Fruit fly (Drosophila melanogaster) whole organism, embryonic: Measurements from ENCODE around the gene Paf-AHalpha.

ENCODE experiments used
- Bgb ChIP-seq: fragments of 200-800 bp; sonication (Bioruptor generic); IDR thresholded peaks from 2 replicates; pipeline ENCODE4 v1.3.6; 2022; ENCODE audit warnings: missing biosample characterization, missing genetic modification characterization; ENCODE audit not compliant: partially characterized antibody
- CG10147 ChIP-seq: fragments of 200-800 bp; sonication (Bioruptor generic); optimal IDR thresholded peaks from 2 replicates; lab custom pipeline; 2019; ENCODE audit warnings: missing biosample characterization, mild to moderate bottlenecking, missing genetic modification characterization, moderate library complexity
- CG10267 ChIP-seq: fragments of 200-800 bp; sonication (Bioruptor generic); optimal IDR thresholded peaks from 2 replicates; lab custom pipeline; 2018; ENCODE audit warnings: missing biosample characterization, mild to moderate bottlenecking, missing genetic modification characterization, moderate library complexity
- CG11247 ChIP-seq: fragments of 200-800 bp; sonication (Bioruptor generic); IDR thresholded peaks from 2 replicates; pipeline ENCODE4 v1.3.6; 2022; ENCODE audit warnings: missing biosample characterization, missing genetic modification characterization
- CG11695 ChIP-seq: fragments of 200-800 bp; sonication (Bioruptor generic); IDR thresholded peaks from 3 replicates; pipeline ENCODE4 v1.3.6; 2022; ENCODE audit warnings: missing biosample characterization, missing genetic modification characterization
- CG14441 ChIP-seq: fragments of 200-800 bp; sonication (Bioruptor generic); IDR thresholded peaks from 2 replicates; pipeline ENCODE4 v1.3.6; 2022; ENCODE audit warnings: missing biosample characterization, missing genetic modification characterization
- CG15479 ChIP-seq: fragments of 200-800 bp; sonication (Bioruptor generic); optimal IDR thresholded peaks from 3 replicates; lab custom pipeline; 2019; ENCODE audit warnings: missing biosample characterization, mild to moderate bottlenecking, missing genetic modification characterization, moderate library complexity
- CG15601 ChIP-seq: fragments of 200-800 bp; sonication (Bioruptor generic); optimal IDR thresholded peaks from 3 replicates; lab custom pipeline; 2019; ENCODE audit warnings: missing biosample characterization, mild to moderate bottlenecking, missing genetic modification characterization, moderate library complexity
- CG17612 ChIP-seq: fragments of 200-800 bp; sonication (Bioruptor generic); IDR thresholded peaks from 2 replicates; pipeline ENCODE4 v1.3.6; 2022; ENCODE audit warnings: missing biosample characterization, missing genetic modification characterization
- CG17829 ChIP-seq: fragments of 200-800 bp; optimal IDR thresholded peaks from 2 replicates; lab custom pipeline; 2019; ENCODE audit warnings: missing biosample characterization, mild to moderate bottlenecking, missing genetic modification characterization, moderate library complexity
- CG18599 ChIP-seq: fragments of 200-800 bp; sonication (Bioruptor generic); optimal IDR thresholded peaks from 3 replicates; lab custom pipeline; 2017; ENCODE audit warnings: missing biosample characterization, missing genetic modification characterization, mild to moderate bottlenecking, moderate library complexity, missing genetic modification reagents
- CG18619 ChIP-seq: fragments of 200-800 bp; sonication (Bioruptor generic); optimal IDR thresholded peaks from 3 replicates; lab custom pipeline; 2017; ENCODE audit warnings: missing biosample characterization, mild to moderate bottlenecking, missing genetic modification characterization
- CG2120 ChIP-seq: fragments of 200-800 bp; sonication (Bioruptor generic); optimal IDR thresholded peaks from 3 replicates; lab custom pipeline; 2016; ENCODE audit warnings: missing biosample characterization, missing genetic modification characterization
- CG30020 ChIP-seq: fragments of 200-800 bp; optimal IDR thresholded peaks from 2 replicates; lab custom pipeline; 2019; ENCODE audit warnings: missing biosample characterization, mild to moderate bottlenecking, missing genetic modification characterization, moderate library complexity
- CG4617 ChIP-seq: fragments of 200-800 bp; sonication (Bioruptor generic); optimal IDR thresholded peaks from 3 replicates; lab custom pipeline; 2016; ENCODE audit warnings: missing biosample characterization, missing genetic modification characterization, borderline replicate concordance
- CG4820 ChIP-seq: fragments of 200-800 bp; sonication (Bioruptor generic); optimal IDR thresholded peaks from 3 replicates; lab custom pipeline; 2016; ENCODE audit warnings: missing biosample characterization, missing genetic modification characterization
- CG6813 ChIP-seq: fragments of 200-800 bp; sonication (Bioruptor generic); optimal IDR thresholded peaks from 2 replicates; lab custom pipeline; 2017; ENCODE audit warnings: missing biosample characterization, missing genetic modification characterization, mild to moderate bottlenecking, moderate library complexity, missing genetic modification reagents
- CG8388 ChIP-seq: fragments of 200-800 bp; sonication (Bioruptor generic); optimal IDR thresholded peaks from 2 replicates; lab custom pipeline; 2019; ENCODE audit warnings: missing biosample characterization, mild to moderate bottlenecking, missing genetic modification characterization, moderate library complexity
- CG8478 ChIP-seq: fragments of >200 bp; optimal IDR thresholded peaks from 2 replicates; lab custom pipeline; 2018
- Dip2 ChIP-seq: fragments of 200-800 bp; sonication (Bioruptor generic); IDR thresholded peaks from 2 replicates; pipeline ENCODE4 v1.3.6; 2022; ENCODE audit warnings: missing biosample characterization, missing genetic modification characterization
- Gug ChIP-seq: fragments of 200-800 bp; sonication (Bioruptor generic); IDR thresholded peaks from 4 replicates; pipeline ENCODE4 v1.3.6; 2022; ENCODE audit warnings: missing biosample characterization, missing genetic modification characterization
- H15 ChIP-seq: fragments of 200-800 bp; sonication (Bioruptor generic); IDR thresholded peaks from 3 replicates; pipeline ENCODE4 v1.3.6; 2022; ENCODE audit warnings: missing biosample characterization, missing genetic modification characterization
- Hsf ChIP-seq: fragments of 200-800 bp; sonication (Bioruptor generic); optimal IDR thresholded peaks from 3 replicates; lab custom pipeline; 2016; ENCODE audit warnings: missing biosample characterization, missing genetic modification characterization
- Kr ChIP-seq: fragments of 200-800 bp; sonication (Bioruptor generic); optimal IDR thresholded peaks from 2 replicates; lab custom pipeline; 2017; ENCODE audit warnings: missing biosample characterization, mild to moderate bottlenecking, missing genetic modification characterization
- MTF-1 ChIP-seq: fragments of 200-800 bp; sonication (Bioruptor generic); optimal IDR thresholded peaks from 2 replicates; lab custom pipeline; 2018; ENCODE audit warnings: missing biosample characterization, mild to moderate bottlenecking, missing genetic modification characterization, borderline replicate concordance
- Nf-YB ChIP-seq: fragments of 200-800 bp; sonication (Bioruptor generic); optimal IDR thresholded peaks from 3 replicates; lab custom pipeline; 2019; ENCODE audit warnings: missing biosample characterization, mild to moderate bottlenecking, missing genetic modification characterization, moderate library complexity
- NfI ChIP-seq: fragments of 200-800 bp; sonication (Bioruptor generic); optimal IDR thresholded peaks from 3 replicates; lab custom pipeline; 2018; ENCODE audit warnings: missing biosample characterization, mild to moderate bottlenecking, missing genetic modification characterization, moderate library complexity
- Scr ChIP-seq: fragments of 200-800 bp; sonication (Bioruptor generic); IDR thresholded peaks from 2 replicates; pipeline ENCODE4 v1.3.6; 2022; ENCODE audit warnings: missing biosample characterization, missing genetic modification characterization; ENCODE audit not compliant: partially characterized antibody
- Six4 ChIP-seq: fragments of 200-800 bp; sonication (Bioruptor generic); optimal IDR thresholded peaks from 2 replicates; lab custom pipeline; 2016; ENCODE audit warnings: missing biosample characterization, missing genetic modification characterization
- Sox100B ChIP-seq: fragments of 200-800 bp; sonication (Bioruptor generic); optimal IDR thresholded peaks from 3 replicates; lab custom pipeline; 2018; ENCODE audit warnings: missing biosample characterization, mild to moderate bottlenecking, missing genetic modification characterization
- ato ChIP-seq: fragments of 200-800 bp; sonication (Bioruptor generic); IDR thresholded peaks from 2 replicates; pipeline ENCODE4 v1.3.6; 2022; ENCODE audit warnings: missing biosample characterization, missing genetic modification characterization; ENCODE audit not compliant: partially characterized antibody
- bab2 ChIP-seq: fragments of 200-800 bp; sonication (Bioruptor generic); optimal IDR thresholded peaks from 2 replicates; lab custom pipeline; 2016; ENCODE audit warnings: missing biosample characterization, missing genetic modification characterization
- bowl ChIP-seq: fragments of 200-800 bp; sonication (Bioruptor generic); IDR thresholded peaks from 2 replicates; pipeline ENCODE4 v1.3.6; 2022; ENCODE audit warnings: missing biosample characterization, missing genetic modification characterization
- caup ChIP-seq: fragments of 200-800 bp; sonication (Bioruptor generic); optimal IDR thresholded peaks from 3 replicates; lab custom pipeline; 2017; ENCODE audit warnings: missing biosample characterization, mild to moderate bottlenecking, missing genetic modification characterization, moderate library complexity; ENCODE audit not compliant: severe bottlenecking
- her ChIP-seq: fragments of 200-800 bp; sonication (Bioruptor generic); optimal IDR thresholded peaks from 2 replicates; lab custom pipeline; 2016; ENCODE audit warnings: missing biosample characterization, missing genetic modification characterization
- knrl ChIP-seq: fragments of 200-800 bp; sonication (Bioruptor generic); IDR thresholded peaks from 3 replicates; pipeline ENCODE4 v1.3.6; 2022; ENCODE audit warnings: missing biosample characterization, missing genetic modification characterization; ENCODE audit not compliant: partially characterized antibody
- lilli ChIP-seq: fragments of 200-800 bp; sonication (Bioruptor generic); optimal IDR thresholded peaks from 3 replicates; lab custom pipeline; 2016; ENCODE audit warnings: missing biosample characterization, missing genetic modification characterization
- lov ChIP-seq, 2 experiments: fragments of 200-800 bp in 1 of 2; fragments of >200 bp in 1 of 2; sonication (Bioruptor generic) in 1 of 2; IDR thresholded peaks in 1 of 2; optimal IDR thresholded peaks in 1 of 2; 2 replicates in 1 of 2; 3 replicates in 1 of 2; pipeline versions ENCODE4 v1.3.6 to Lab custom; 2017 to 2022; ENCODE audit warnings: missing biosample characterization in 1 of 2, missing genetic modification characterization in 1 of 2
- pan ChIP-seq, 4 experiments: fragments of >200 bp in 3 of 4; fragments of 200-800 bp in 1 of 4; sonication (Bioruptor generic) in 1 of 4; optimal IDR thresholded peaks in 3 of 4; IDR thresholded peaks in 1 of 4; 2 replicates each; pipeline versions ENCODE4 v1.3.6 to Lab custom; 2017 to 2022; ENCODE audit warnings: missing biosample characterization in 2 of 4, missing genetic modification characterization in 2 of 4, mixed read lengths in 1 of 4
- pzg ChIP-seq: fragments of 200-800 bp; sonication (Bioruptor generic); optimal IDR thresholded peaks from 3 replicates; lab custom pipeline; 2018; ENCODE audit warnings: missing biosample characterization, mild to moderate bottlenecking, missing genetic modification characterization, moderate library complexity
- ro ChIP-seq: fragments of 200-800 bp; sonication (Bioruptor generic); IDR thresholded peaks from 2 replicates; pipeline ENCODE4 v1.3.6; 2022; ENCODE audit warnings: missing biosample characterization, missing genetic modification characterization
- scrt ChIP-seq: fragments of 200-800 bp; sonication (Bioruptor generic); optimal IDR thresholded peaks from 2 replicates; lab custom pipeline; 2018; ENCODE audit warnings: missing biosample characterization, mild to moderate bottlenecking, missing genetic modification characterization, moderate library complexity
- shn ChIP-seq: fragments of 200-800 bp; sonication (Bioruptor generic); optimal IDR thresholded peaks from 3 replicates; lab custom pipeline; 2016; ENCODE audit warnings: missing biosample characterization, missing genetic modification characterization
- sqz ChIP-seq: fragments of 200-800 bp; sonication (Bioruptor generic); optimal IDR thresholded peaks from 3 replicates; lab custom pipeline; 2018; ENCODE audit warnings: missing biosample characterization, mild to moderate bottlenecking, missing genetic modification characterization
- stwl ChIP-seq: fragments of 200-800 bp; sonication (Bioruptor generic); optimal IDR thresholded peaks from 3 replicates; lab custom pipeline; 2018; ENCODE audit warnings: missing biosample characterization, mild to moderate bottlenecking, missing genetic modification characterization, moderate library complexity
- tgo ChIP-seq: fragments of 200-800 bp; sonication (Bioruptor generic); IDR thresholded peaks from 3 replicates; pipeline ENCODE4 v1.3.6; 2022; ENCODE audit warnings: missing biosample characterization, missing genetic modification characterization
- unpg ChIP-seq: fragments of 200-800 bp; sonication (Bioruptor generic); optimal IDR thresholded peaks from 3 replicates; lab custom pipeline; 2018; ENCODE audit warnings: missing biosample characterization, mild to moderate bottlenecking, missing genetic modification characterization, moderate library complexity

Gene Paf-AHalpha

DNA sequence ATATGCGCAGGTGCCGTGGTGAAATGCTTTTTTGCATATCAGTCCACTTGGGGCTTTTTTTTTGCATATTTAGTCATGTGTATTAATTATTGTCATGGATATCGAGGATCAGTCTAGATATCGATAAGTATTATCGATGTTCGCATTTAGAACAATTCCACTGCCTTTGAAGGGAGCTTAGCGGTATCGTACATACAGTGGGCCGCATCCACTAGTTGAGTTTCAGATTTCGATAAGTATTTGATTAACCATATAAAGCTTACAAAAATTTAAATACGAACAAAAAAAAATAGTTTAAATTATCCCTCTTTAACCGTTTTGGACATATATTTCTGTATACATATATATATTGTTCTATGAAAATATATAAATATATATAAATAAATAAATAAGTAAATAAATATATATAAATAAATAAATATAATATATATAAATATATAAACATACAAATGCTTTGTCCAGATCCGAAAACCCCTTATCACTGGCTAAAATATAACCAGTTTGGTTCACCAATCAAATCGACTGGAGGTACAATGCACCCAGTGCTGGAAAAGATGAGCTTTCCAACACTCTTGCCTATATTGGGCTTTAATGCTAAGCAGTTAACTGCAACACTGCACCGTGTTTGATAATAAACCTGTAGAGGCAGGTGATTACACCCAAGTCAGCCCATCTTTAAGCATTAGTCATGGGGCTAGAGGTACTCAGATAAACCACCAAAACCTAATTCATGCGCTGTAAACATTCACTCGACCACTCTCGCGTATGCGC is 17.7 kb upstream of the Paf-AHalpha start (continued):
- no peak for TF ChIP-seq caup
- no peak for TF ChIP-seq CG10147 (GFP tag; lab: Kevin White, UChicago)
- no peak for TF ChIP-seq CG18619 (GFP tag; lab: Kevin White, UChicago)
- TF ChIP-seq Hsf = no peak
- peak; percentile 17; the same call in 1 of the 2 replicates for TF ChIP-seq CG11247 (GFP tag; lab: Robert Waterston, UW)
- TF ChIP-seq ato (GFP tag; lab: Robert Waterston, UW) = peak; percentile 55
- TF ChIP-seq Scr (GFP tag; lab: Robert Waterston, UW) = peak; percentile 81
- peak; percentile 75 for TF ChIP-seq Nf-YB (GFP tag; lab: Kevin White, UChicago)
- no peak for TF ChIP-seq bab2 (GFP tag; lab: Kevin White, UChicago)
- no peak for TF ChIP-seq CG17612
- TF ChIP-seq CG15479 (GFP tag; lab: Kevin White, UChicago) = no peak
- no peak for TF ChIP-seq CG14441 (GFP tag; lab: Robert Waterston, UW)
- peak; percentile 20 for TF ChIP-seq Sox100B (GFP tag; lab: Kevin White, UChicago)
- TF ChIP-seq CG10267 (tag; lab: Kevin White, UChicago) = peak; percentile 5
- no peak for TF ChIP-seq sqz (GFP tag; lab: Kevin White, UChicago)
- peak; percentile 42 for TF ChIP-seq stwl (tag; lab: Kevin White, UChicago)
- no peak for TF ChIP-seq lov (optimal IDR thresholded peaks at IDR 0.05; lab: Kevin White, UChicago)
- no peak for TF ChIP-seq lov (GFP tag; IDR thresholded peaks at IDR 0.05; lab: Robert Waterston, UW)
- peak; percentile 24 for TF ChIP-seq CG6813 (GFP tag; lab: Kevin White, UChicago)
- TF ChIP-seq bowl (GFP tag; lab: Robert Waterston, UW) = no peak
- peak; percentile 23 for TF ChIP-seq lilli (GFP tag; lab: Kevin White, UChicago)
- TF ChIP-seq shn (GFP tag; lab: Kevin White, UChicago) = no peak
- TF ChIP-seq Six4 (GFP tag; lab: Kevin White, UChicago) = peak; percentile 17
- TF ChIP-seq ro (GFP tag; lab: Robert Waterston, UW) = no peak
- TF ChIP-seq knrl (GFP tag; lab: Robert Waterston, UW) = peak; percentile 71
- TF ChIP-seq pan (optimal IDR thresholded peaks at IDR 0.05; lab: Kevin White, UChicago) = no peak
- TF ChIP-seq pan (GFP tag; optimal IDR thresholded peaks at IDR 0.05 in 1 of 2, IDR thresholded peaks at IDR 0.05 in 1 of 2) = no peak
- TF ChIP-seq tgo = 0 out of 3 replicates have a peak, but pooled peaks have one; percentile 17
- no peak for TF ChIP-seq MTF-1 (GFP tag; lab: Kevin White, UChicago)
- no peak for TF ChIP-seq CG4820 (GFP tag; lab: Kevin White, UChicago)
- peak; percentile 33 for TF ChIP-seq CG18599 (GFP tag; lab: Kevin White, UChicago)
- TF ChIP-seq Kr (GFP tag; lab: Kevin White, UChicago) = no peak
- TF ChIP-seq Dip2 (GFP tag; lab: Robert Waterston, UW) = no peak
- TF ChIP-seq CG2120 (GFP tag; lab: Kevin White, UChicago) = peak; percentile 31
- TF ChIP-seq unpg = peak; percentile 24
- TF ChIP-seq CG30020 (tag; lab: Kevin White, UChicago) = peak; percentile 83
- TF ChIP-seq CG17829 (tag; lab: Kevin White, UChicago) = peak; percentile 33
- TF ChIP-seq CG11695 = no peak
- TF ChIP-seq Bgb (GFP tag; lab: Robert Waterston, UW) = peak; percentile 75
- TF ChIP-seq her (GFP tag; lab: Kevin White, UChicago) = no peak
- peak; percentile 42 for TF ChIP-seq pzg (GFP tag; lab: Kevin White, UChicago)
- peak; percentile 23 for TF ChIP-seq NfI (GFP tag; lab: Kevin White, UChicago)
- no peak for TF ChIP-seq Gug (GFP tag; lab: Robert Waterston, UW)
- no peak for TF ChIP-seq H15
- TF ChIP-seq scrt (GFP tag; lab: Kevin White, UChicago) = peak; percentile 14
- TF ChIP-seq CG8388 (GFP tag; lab: Kevin White, UChicago) = peak; percentile 32
- TF ChIP-seq CG4617 (GFP tag; lab: Kevin White, UChicago) = peak; percentile 31
- no peak for TF ChIP-seq CG8478 (lab: Kevin White, UChicago)
- no peak for TF ChIP-seq CG15601 (tag; lab: Kevin White, UChicago)
